Worm (Caenorhabditis elegans): ENCODE measurements around the gene rpn-12.

Gene rpn-12

DNA sequence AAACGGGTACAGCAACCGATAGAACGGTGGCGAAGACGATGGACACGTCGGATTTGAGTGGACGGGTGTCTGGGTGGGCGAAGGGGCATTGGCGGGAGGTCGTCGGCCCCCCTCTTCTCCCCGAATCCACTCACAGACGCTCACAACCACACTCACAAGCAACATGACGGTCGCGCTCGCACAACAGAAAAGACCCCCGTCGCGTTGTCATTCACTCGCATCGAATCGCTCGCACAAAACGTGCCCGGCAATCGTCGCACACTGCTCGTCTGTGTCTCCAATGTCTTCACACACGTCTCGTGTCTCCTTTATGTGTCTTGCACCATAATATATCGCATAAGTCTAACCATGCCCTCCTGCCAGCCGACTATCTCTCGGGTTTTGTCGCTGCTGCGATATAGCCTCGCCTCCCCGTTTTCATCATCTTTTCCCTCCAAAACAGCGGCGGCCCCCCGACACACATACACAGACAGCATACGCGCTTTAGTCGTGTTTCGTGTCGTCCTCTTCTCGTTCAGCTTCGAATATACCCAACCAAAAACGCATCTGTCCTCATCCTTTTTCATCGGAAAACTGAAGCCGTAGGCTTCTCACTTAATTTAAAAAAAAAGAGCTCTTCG lies 18.8 kb upstream of the rpn-12 start (continued):
- TF ChIP-seq dox-1 (GFP tag; IDR thresholded peaks at IDR 0.05) (peak; percentile 91), ceh-27 (GFP tag; optimal IDR thresholded peaks at IDR 0.05) (peak; percentile 85), F23B12.7 (tag; optimal IDR thresholded peaks at IDR 0.05; ENCODE audit: insufficient read depth) (no peak), let-526 (GFP tag; IDR thresholded peaks at IDR 0.05) (peak; percentile 23; the same call in 1 of the 2 replicates), gei-17 (GFP tag; optimal IDR thresholded peaks at IDR 0.05) (peak; percentile 70), nhr-80 (tag; optimal IDR thresholded peaks at IDR 0.05) (peak; percentile 85), lin-26 (GFP tag; IDR thresholded peaks at IDR 0.05) (peak; percentile 63; the same call in 1 of the 2 replicates), F57A8.1 (GFP tag; optimal IDR thresholded peaks at IDR 0.05) (no peak), ceh-91 (GFP tag; IDR thresholded peaks at IDR 0.05) (0 out of 2 replicates have a peak, but pooled peaks have one; percentile 36), ztf-6 (GFP tag; IDR thresholded peaks at IDR 0.05) (no peak), somi-1 (GFP tag; optimal IDR thresholded peaks at IDR 0.05) (peak; percentile 69), lin-40 (tag; optimal IDR thresholded peaks at IDR 0.05) (peak; percentile 87), ztf-28 (GFP tag; IDR thresholded peaks at IDR 0.05) (no peak), sea-2 (GFP tag; IDR thresholded peaks at IDR 0.05) (no peak), lir-1 (GFP tag; conservative IDR thresholded peaks at IDR 0.05) (peak; percentile 76), ztf-18 (tag; optimal IDR thresholded peaks at IDR 0.05) (peak; percentile 50), T26A5.8 (tag; optimal IDR thresholded peaks at IDR 0.05) (no peak), madf-6 (GFP tag; IDR thresholded peaks at IDR 0.05) (peak; percentile 32; the same call in 1 of the 2 replicates), F22D6.2 (tag; optimal IDR thresholded peaks at IDR 0.05) (peak; percentile 31), let-607 (tag; optimal IDR thresholded peaks at IDR 0.05) (peak; percentile 87 to 89), Y79H2A.3 (GFP tag; conservative IDR thresholded peaks at IDR 0.05) (no peak), hlh-26 (GFP tag; conservative IDR thresholded peaks at IDR 0.05) (no peak), snpc-4 (GFP tag; optimal IDR thresholded peaks at IDR 0.05) (peak; percentile 18), snpc-4 (tag; optimal IDR thresholded peaks at IDR 0.05) (peak in 3 of 4 experiments; percentile 63 to 69 (median 68)), hmg-1.2 (GFP tag; IDR thresholded peaks at IDR 0.05) (peak; percentile 95), F52B5.7 (tag; optimal IDR thresholded peaks at IDR 0.05) (peak; percentile 23), atf-7 (tag; optimal IDR thresholded peaks at IDR 0.05) (peak; percentile 52), nfyb-1 (GFP tag; IDR thresholded peaks at IDR 0.05) (peak; percentile 88), snpc-1.3 (tag; optimal IDR thresholded peaks at IDR 0.05; ENCODE audit: insufficient read depth) (no peak), snpc-3.4 (tag; optimal IDR thresholded peaks at IDR 0.05) (peak; percentile 7), sptf-2 (GFP tag; optimal IDR thresholded peaks at IDR 0.05) (peak; percentile 26), tbp1 (GFP tag; optimal IDR thresholded peaks at IDR 0.05) (peak; percentile 62), F33H1.4 (GFP tag; IDR thresholded peaks at IDR 0.05) (peak; percentile 12; the same call in 1 of the 2 replicates), zfh-2 (GFP tag; conservative IDR thresholded peaks at IDR 0.05) (peak; percentile 98), ZK185.1 (tag; optimal IDR thresholded peaks at IDR 0.05; ENCODE audit: poor library complexity, severe bottlenecking) (peak; percentile 60), F49E8.2 (tag; optimal IDR thresholded peaks at IDR 0.05; ENCODE audit: insufficient read depth) (no peak), repo-1 (tag; optimal IDR thresholded peaks at IDR 0.05) (peak; percentile 67), ekl-4 (GFP tag; IDR thresholded peaks at IDR 0.05) (peak; percentile 68; the same call in 1 of the 2 replicates), dpl-1 (GFP tag; optimal IDR thresholded peaks at IDR 0.05) (no peak), cebp-1 (GFP tag; IDR thresholded peaks at IDR 0.05) (peak; percentile 78), cebp-1 (tag; optimal IDR thresholded peaks at IDR 0.05) (peak; percentile 93), ztf-26 (tag; optimal IDR thresholded peaks at IDR 0.05) (peak; percentile 89), C17E4.6 (GFP tag; IDR thresholded peaks at IDR 0.05) (no peak), pha-4 (tag; optimal IDR thresholded peaks at IDR 0.05) (no peak), dpff-1 (tag; optimal IDR thresholded peaks at IDR 0.05) (no peak), ztf-22 (GFP tag; optimal IDR thresholded peaks at IDR 0.05) (peak; percentile 67), K11D2.4 (GFP tag; IDR thresholded peaks at IDR 0.05) (peak; percentile 82)

All from whole organism, young adult.